Fruit fly (Drosophila melanogaster) whole organism, embryonic: ENCODE measurements around the gene Or9a.
A peak's percentile ranks its signal among the peaks of the same experiment; 100 is the strongest.

ENCODE experiments used
- B-H2 ChIP-seq: fragments of 200-800 bp; sonication (Bioruptor generic); optimal IDR thresholded peaks from 2 replicates; lab custom pipeline; 2018; ENCODE audit warnings: missing biosample characterization, mild to moderate bottlenecking, missing genetic modification characterization
- CG11093 ChIP-seq: fragments of 200-800 bp; sonication (Bioruptor generic); IDR thresholded peaks from 3 replicates; pipeline ENCODE4 v1.3.6; 2022; ENCODE audit warnings: missing biosample characterization, missing genetic modification characterization
- CG13894 ChIP-seq: fragments of 200-800 bp; sonication (Bioruptor generic); optimal IDR thresholded peaks from 3 replicates; lab custom pipeline; 2018; ENCODE audit warnings: missing biosample characterization, mild to moderate bottlenecking, missing genetic modification characterization, moderate library complexity
- CG17385 ChIP-seq: fragments of 200-800 bp; sonication (Bioruptor generic); optimal IDR thresholded peaks from 3 replicates; lab custom pipeline; 2018; ENCODE audit warnings: missing biosample characterization, mild to moderate bottlenecking, missing genetic modification characterization
- CG17829 ChIP-seq: fragments of 200-800 bp; optimal IDR thresholded peaks from 2 replicates; lab custom pipeline; 2019; ENCODE audit warnings: missing biosample characterization, mild to moderate bottlenecking, missing genetic modification characterization, moderate library complexity
- CG2129 ChIP-seq: fragments of 200-800 bp; sonication (Bioruptor generic); IDR thresholded peaks from 2 replicates; pipeline ENCODE4 v1.3.6; 2022; ENCODE audit warnings: missing biosample characterization, missing genetic modification characterization; ENCODE audit not compliant: partially characterized antibody
- CG6683 ChIP-seq: fragments of 200-800 bp; sonication (Bioruptor generic); optimal IDR thresholded peaks from 2 replicates; lab custom pipeline; 2017; ENCODE audit warnings: missing biosample characterization, mild to moderate bottlenecking, missing genetic modification characterization, missing genetic modification reagents
- CG7357 ChIP-seq: fragments of 200-800 bp; sonication (Bioruptor generic); IDR thresholded peaks from 3 replicates; pipeline ENCODE4 v1.3.6; 2022; ENCODE audit warnings: missing biosample characterization, missing genetic modification characterization
- CG7987 ChIP-seq: fragments of 200-800 bp; sonication (Bioruptor generic); optimal IDR thresholded peaks from 2 replicates; lab custom pipeline; 2018; ENCODE audit warnings: missing biosample characterization, mild to moderate bottlenecking, missing genetic modification characterization, moderate library complexity
- Camta ChIP-seq: fragments of 200-800 bp; sonication (Bioruptor generic); optimal IDR thresholded peaks from 2 replicates; lab custom pipeline; 2016; ENCODE audit warnings: missing biosample characterization, missing genetic modification characterization
- CkIIα-i1 ChIP-seq: fragments of 200-800 bp; sonication (Bioruptor generic); IDR thresholded peaks from 2 replicates; pipeline ENCODE4 v1.3.6; 2022; ENCODE audit warnings: missing biosample characterization, missing genetic modification characterization
- Dbx ChIP-seq: fragments of 200-800 bp; sonication (Bioruptor generic); IDR thresholded peaks from 3 replicates; pipeline ENCODE4 v1.3.6; 2022; ENCODE audit warnings: missing biosample characterization, missing genetic modification characterization
- Mad ChIP-seq: fragments of 200-800 bp; sonication (Bioruptor generic); optimal IDR thresholded peaks from 2 replicates; lab custom pipeline; 2016; ENCODE audit warnings: missing biosample characterization, missing genetic modification characterization
- Ravus ChIP-seq: fragments of 200-800 bp; sonication (Bioruptor generic); IDR thresholded peaks from 2 replicates; pipeline ENCODE4 v1.3.6; 2022; ENCODE audit warnings: missing biosample characterization, missing genetic modification characterization
- caup ChIP-seq: fragments of 200-800 bp; sonication (Bioruptor generic); optimal IDR thresholded peaks from 3 replicates; lab custom pipeline; 2017; ENCODE audit warnings: missing biosample characterization, mild to moderate bottlenecking, missing genetic modification characterization, moderate library complexity; ENCODE audit not compliant: severe bottlenecking
- fd3F ChIP-seq: fragments of 200-800 bp; sonication (Bioruptor generic); optimal IDR thresholded peaks from 2 replicates; lab custom pipeline; 2018; ENCODE audit warnings: missing biosample characterization, mild to moderate bottlenecking, missing genetic modification characterization, moderate library complexity
- luna ChIP-seq: fragments of 200-800 bp; sonication (Bioruptor generic); optimal IDR thresholded peaks from 2 replicates; lab custom pipeline; 2016; ENCODE audit warnings: missing biosample characterization, missing genetic modification characterization
- maf-S ChIP-seq: fragments of 200-800 bp; sonication (Bioruptor generic); optimal IDR thresholded peaks from 2 replicates; lab custom pipeline; 2016; ENCODE audit warnings: missing biosample characterization, missing genetic modification characterization
- ro ChIP-seq: fragments of 200-800 bp; sonication (Bioruptor generic); IDR thresholded peaks from 2 replicates; pipeline ENCODE4 v1.3.6; 2022; ENCODE audit warnings: missing biosample characterization, missing genetic modification characterization
- scrt ChIP-seq: fragments of 200-800 bp; sonication (Bioruptor generic); optimal IDR thresholded peaks from 2 replicates; lab custom pipeline; 2018; ENCODE audit warnings: missing biosample characterization, mild to moderate bottlenecking, missing genetic modification characterization, moderate library complexity
- sens-2 ChIP-seq: fragments of 200-800 bp; sonication (Bioruptor generic); IDR thresholded peaks from 2 replicates; pipeline ENCODE4 v1.3.6; 2022; ENCODE audit warnings: missing biosample characterization, missing genetic modification characterization
- sisA ChIP-seq: fragments of 200-800 bp; sonication (Bioruptor generic); IDR thresholded peaks from 2 replicates; pipeline ENCODE4 v1.3.6; 2022; ENCODE audit warnings: missing biosample characterization, missing genetic modification characterization
- so ChIP-seq: fragments of 200-800 bp; sonication (Bioruptor generic); IDR thresholded peaks from 3 replicates; pipeline ENCODE4 v1.3.6; 2022; ENCODE audit warnings: missing biosample characterization, missing genetic modification characterization
- tap ChIP-seq: fragments of 200-800 bp; optimal IDR thresholded peaks from 3 replicates; lab custom pipeline; 2019; ENCODE audit warnings: missing biosample characterization, mild to moderate bottlenecking, missing genetic modification characterization, moderate library complexity
- tup ChIP-seq: fragments of 200-800 bp; sonication (Bioruptor generic); optimal IDR thresholded peaks from 2 replicates; lab custom pipeline; 2016; ENCODE audit warnings: missing biosample characterization, mild to moderate bottlenecking, missing genetic modification characterization, moderate library complexity
- unpg ChIP-seq: fragments of 200-800 bp; sonication (Bioruptor generic); optimal IDR thresholded peaks from 3 replicates; lab custom pipeline; 2018; ENCODE audit warnings: missing biosample characterization, mild to moderate bottlenecking, missing genetic modification characterization, moderate library complexity
- wek ChIP-seq: fragments of 200-800 bp; sonication (Bioruptor generic); optimal IDR thresholded peaks from 3 replicates; lab custom pipeline; 2018; ENCODE audit warnings: missing biosample characterization, mild to moderate bottlenecking, missing genetic modification characterization, moderate library complexity

Gene Or9a

dm6 chrX:10460506-10461114 is 1.1 kb upstream of the Or9a start, which contains the start of gene Neb-cGP (continued):
- TF ChIP-seq CG17385 (GFP tag; lab: Kevin White, UChicago) (peak; percentile 48), caup (GFP tag; lab: Kevin White, UChicago) (peak; percentile 75), so (GFP tag; lab: Robert Waterston, UW) (no peak), tap (peak; percentile 42), fd3F (GFP tag; lab: Kevin White, UChicago) (peak; percentile 31), ro (GFP tag; lab: Robert Waterston, UW) (no peak), sisA (GFP tag; lab: Robert Waterston, UW) (peak; percentile 45; the same call in 1 of the 2 replicates), CG7987 (peak; percentile 59), CG11093 (GFP tag; lab: Robert Waterston, UW) (no peak), Ravus (no peak), CG6683 (GFP tag; lab: Kevin White, UChicago) (peak; percentile 16), CG2129 (peak; percentile 78), unpg (GFP tag; lab: Kevin White, UChicago) (peak; percentile 40)

DNA sequence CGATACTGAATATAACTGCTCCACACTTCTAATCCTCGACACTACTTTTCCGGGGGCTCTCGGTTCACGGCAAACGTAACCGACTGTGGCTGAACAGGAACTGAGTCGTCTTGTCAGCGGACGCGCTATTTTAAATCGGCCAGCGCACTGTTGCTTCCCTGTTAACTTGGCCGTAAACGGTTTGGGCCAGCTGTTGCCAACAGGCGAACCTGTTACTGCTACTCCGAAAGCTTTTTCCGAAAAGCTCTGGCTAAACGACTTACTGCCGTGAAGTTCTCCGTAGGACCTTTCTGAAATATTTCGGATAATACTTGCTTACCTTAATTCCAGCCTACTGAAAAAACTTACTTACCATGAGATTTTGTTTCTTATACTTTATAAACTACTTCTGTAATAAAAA is 4.7 kb downstream of the Or9a start, which contains the start of gene CG32683:
CG32683 (minus strand) TSS at position 101 of the 400 bp plus-strand sequence.
- TF ChIP-seq scrt (GFP tag; lab: Kevin White, UChicago) (peak; percentile 88), CkIIα-i1 (GFP tag; lab: Robert Waterston, UW) (no peak), CG13894 (tag; lab: Kevin White, UChicago) (peak; percentile 46)

dm6 chrX:10432712-10433111 is 26.8 kb downstream of the Or9a start, which contains the start of gene CG12640:
CG12640 (minus strand) TSS chrX:10432812.
- no peak for TF ChIP-seq Mad (GFP tag; lab: Kevin White, UChicago)
- no peak for TF ChIP-seq tup (GFP tag; lab: Kevin White, UChicago)
- TF ChIP-seq maf-S (GFP tag; lab: Kevin White, UChicago) = no peak
- TF ChIP-seq wek (GFP tag; lab: Kevin White, UChicago) = no peak
- TF ChIP-seq, all 482 proteins: peak for 0

- TF ChIP-seq luna (GFP tag; lab: Kevin White, UChicago) (no peak), Camta (no peak), B-H2 (no peak), sens-2 (GFP tag; lab: Robert Waterston, UW) (no peak), CG17829 (tag; lab: Kevin White, UChicago) (no peak), Dbx (GFP tag; lab: Robert Waterston, UW) (no peak), CG7357 (no peak)
Observed at dm6 chrX:10417129-10417528, 42.3 kb downstream of the Or9a start, which contains the start of gene RabX2. RabX2 (plus strand) TSS chrX:10417429.
